Worm (Caenorhabditis elegans) whole organism, early embryonic: ENCODE measurements around the gene ifas-3.

Experiments
- F13C5.2 ChIP-seq: sonication (generic microtip); optimal IDR thresholded peaks from 2 replicates; lab custom pipeline; 2017; ENCODE audit warnings: mild to moderate bottlenecking, missing genetic modification characterization, inconsistent platforms, missing compliant biosample characterization
- ama-1 ChIP-seq: fragments of 150-350 bp; optimal IDR thresholded peaks from 2 replicates; lab custom pipeline; 2014
- hmg-4 ChIP-seq: fragments of 200-800 bp; sonication (Bioruptor generic); optimal IDR thresholded peaks from 2 replicates; lab custom pipeline; 2018; ENCODE audit warnings: mild to moderate bottlenecking, missing genetic modification characterization, missing compliant biosample characterization

DNA sequence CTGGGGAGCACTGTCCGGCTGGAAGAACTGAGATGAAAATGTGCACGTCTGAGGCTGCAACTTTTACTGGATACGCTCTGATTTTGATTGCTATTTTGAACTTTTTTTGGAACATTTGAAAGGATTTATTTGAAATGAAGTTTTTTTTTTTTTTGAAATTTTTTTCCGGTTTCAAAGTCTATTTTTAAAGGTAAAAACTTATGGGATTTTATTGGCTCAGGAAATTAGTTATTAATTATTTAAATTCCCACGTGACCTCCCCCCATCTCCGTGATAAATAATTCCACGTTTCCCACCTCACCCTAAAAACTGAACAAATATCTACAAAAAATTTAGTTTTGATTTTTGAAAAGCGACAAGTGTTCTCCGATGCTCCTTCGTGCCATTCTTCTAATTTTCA is 13.6 kb upstream of the ifas-3 start, which contains the start of gene Y105C5B.18:
- TF ChIP-seq ama-1 (lab: Kevin White, UChicago), result no peak
- no peak for TF ChIP-seq hmg-4 (GFP tag; lab: Kevin White, UChicago)
- TF ChIP-seq F13C5.2 (tag; lab: Kevin White, UChicago), result no peak
